Fruit fly (Drosophila melanogaster) Kc167 (cell line): ENCODE data around the gene Setx.

Experiments used
- Myc ChIP-seq: fragments of >200 bp; optimal IDR thresholded peaks from 2 replicates; lab custom pipeline; 2017; ENCODE audit warnings: missing external identifiers
- Sin3A ChIP-seq: fragments of >200 bp; optimal IDR thresholded peaks from 2 replicates; lab custom pipeline; 2018; ENCODE audit warnings: missing external identifiers
- ttk ChIP-seq: sonication (Bioruptor generic); optimal IDR thresholded peaks from 2 replicates; lab custom pipeline; 2017; ENCODE audit warnings: missing external identifiers

dm6 chr3L:8151727-8152199 lies 14.5 kb upstream of the Setx start, which contains the start of gene CG13676:
- TF ChIP-seq Sin3A (lab: Kevin White, UChicago) (no peak), ttk (lab: Kevin White, UChicago) (no peak), Myc (no peak)
